Worm (Caenorhabditis elegans) whole organism, late embryonic: ENCODE results near the gene tbx-36.

Experiments
- C08G9.2 ChIP-seq: sonication (generic microtip); optimal IDR thresholded peaks from 2 replicates; lab custom pipeline; 2016; ENCODE audit warnings: mild to moderate bottlenecking, missing genetic modification characterization, moderate library complexity, missing compliant biosample characterization
- C38D4.7 ChIP-seq: fragments of 200-800 bp; sonication (Bioruptor generic); optimal IDR thresholded peaks from 2 replicates; lab custom pipeline; 2018; ENCODE audit warnings: mild to moderate bottlenecking, missing genetic modification characterization, moderate library complexity, missing compliant biosample characterization
- F13H6.1 ChIP-seq: sonication (generic microtip); optimal IDR thresholded peaks from 2 replicates; lab custom pipeline; 2016; ENCODE audit warnings: missing genetic modification characterization, missing compliant biosample characterization
- K02D7.2 ChIP-seq: sonication (generic microtip); optimal IDR thresholded peaks from 2 replicates; lab custom pipeline; 2017; ENCODE audit warnings: mild to moderate bottlenecking, missing genetic modification characterization, missing compliant biosample characterization
- ahr-1 ChIP-seq: sonication (generic microtip); optimal IDR thresholded peaks from 2 replicates; lab custom pipeline; 2016; ENCODE audit warnings: missing genetic modification characterization, missing compliant biosample characterization
- ceh-19 ChIP-seq: fragments of 200-800 bp; sonication (Bioruptor generic); optimal IDR thresholded peaks from 2 replicates; lab custom pipeline; 2018; ENCODE audit warnings: mild to moderate bottlenecking, missing genetic modification characterization, missing compliant biosample characterization
- ceh-30 ChIP-seq: fragments of 150-350 bp; optimal IDR thresholded peaks from 2 replicates; lab custom pipeline; 2014; ENCODE audit warnings: missing biosample characterization, missing genetic modification characterization
- ceh-6 ChIP-seq: fragments of 200-800 bp; sonication (Bioruptor generic); optimal IDR thresholded peaks from 2 replicates; lab custom pipeline; 2018; ENCODE audit warnings: mild to moderate bottlenecking, missing genetic modification characterization, missing compliant biosample characterization
- che-1 ChIP-seq: sonication (generic microtip); optimal IDR thresholded peaks from 2 replicates; lab custom pipeline; 2016; ENCODE audit warnings: mild to moderate bottlenecking, missing genetic modification characterization, missing compliant biosample characterization
- dve-1 ChIP-seq: sonication (generic microtip); optimal IDR thresholded peaks from 2 replicates; lab custom pipeline; 2017; ENCODE audit warnings: antibody characterized with exemption, mild to moderate bottlenecking, missing genetic modification characterization, missing compliant biosample characterization
- elt-2 ChIP-seq: sonication (generic microtip); optimal IDR thresholded peaks from 2 replicates; lab custom pipeline; 2016; ENCODE audit warnings: missing genetic modification reagents, missing genetic modification characterization, missing compliant biosample characterization
- elt-4 ChIP-seq: sonication (generic microtip); optimal IDR thresholded peaks from 2 replicates; lab custom pipeline; 2016; ENCODE audit warnings: missing genetic modification characterization, missing compliant biosample characterization
- ets-4 ChIP-seq: sonication (generic microtip); optimal IDR thresholded peaks from 2 replicates; lab custom pipeline; 2016; ENCODE audit warnings: missing genetic modification characterization, missing compliant biosample characterization
- eyg-1 ChIP-seq: sonication (generic microtip); optimal IDR thresholded peaks from 2 replicates; lab custom pipeline; 2016; ENCODE audit warnings: missing genotype, missing genetic modification characterization, missing compliant biosample characterization
- fax-1 ChIP-seq: sonication (generic microtip); optimal IDR thresholded peaks from 2 replicates; lab custom pipeline; 2016; ENCODE audit warnings: missing genotype, missing genetic modification characterization, missing compliant biosample characterization
- fkh-6 ChIP-seq: sonication (generic microtip); optimal IDR thresholded peaks from 2 replicates; lab custom pipeline; 2016; ENCODE audit warnings: missing genetic modification characterization, missing compliant biosample characterization
- hlh-13 ChIP-seq: fragments of 200-800 bp; sonication (Bioruptor generic); optimal IDR thresholded peaks from 2 replicates; lab custom pipeline; 2018; ENCODE audit warnings: mild to moderate bottlenecking, missing genetic modification characterization, missing compliant biosample characterization
- hlh-15 ChIP-seq: sonication (generic microtip); optimal IDR thresholded peaks from 2 replicates; lab custom pipeline; 2016; ENCODE audit warnings: missing genetic modification characterization, missing compliant biosample characterization
- hlh-30 ChIP-seq: sonication (generic microtip); optimal IDR thresholded peaks from 2 replicates; lab custom pipeline; 2017; ENCODE audit warnings: antibody characterized with exemption, missing genetic modification characterization, missing compliant biosample characterization; ENCODE audit not compliant: insufficient read depth
- hlh-6 ChIP-seq: sonication (generic microtip); optimal IDR thresholded peaks from 2 replicates; lab custom pipeline; 2016; ENCODE audit warnings: missing genotype, missing genetic modification characterization, missing compliant biosample characterization
- hlh-8 ChIP-seq: sonication (generic microtip); optimal IDR thresholded peaks from 2 replicates; lab custom pipeline; 2016; ENCODE audit warnings: missing genotype, missing genetic modification characterization, missing compliant biosample characterization
- lim-6 ChIP-seq: sonication (generic microtip); optimal IDR thresholded peaks from 2 replicates; lab custom pipeline; 2016; ENCODE audit warnings: missing genetic modification characterization, missing compliant biosample characterization
- mec-3 ChIP-seq: sonication (generic microtip); optimal IDR thresholded peaks from 2 replicates; lab custom pipeline; 2016; ENCODE audit warnings: borderline replicate concordance, missing genetic modification characterization, missing compliant biosample characterization
- nhr-232 ChIP-seq: sonication (generic microtip); optimal IDR thresholded peaks from 2 replicates; lab custom pipeline; 2016; ENCODE audit warnings: missing genetic modification characterization, missing compliant biosample characterization
- pag-3 ChIP-seq: sonication (generic microtip); optimal IDR thresholded peaks from 2 replicates; lab custom pipeline; 2016; ENCODE audit warnings: missing compliant biosample characterization, missing genetic modification characterization, borderline replicate concordance
- pax-1 ChIP-seq: fragments of 150-350 bp; optimal IDR thresholded peaks from 2 replicates; lab custom pipeline; 2014; ENCODE audit warnings: missing biosample characterization, missing genetic modification characterization
- pha-2 ChIP-seq: sonication (generic microtip); optimal IDR thresholded peaks from 2 replicates; lab custom pipeline; 2017; ENCODE audit warnings: mild to moderate bottlenecking, missing genetic modification characterization, missing compliant biosample characterization
- pqm-1 ChIP-seq: sonication (generic microtip); optimal IDR thresholded peaks from 2 replicates; lab custom pipeline; 2016; ENCODE audit warnings: missing genetic modification characterization, missing compliant biosample characterization
- sdc-2 ChIP-seq: sonication (generic microtip); optimal IDR thresholded peaks from 2 replicates; lab custom pipeline; 2016; ENCODE audit warnings: missing genotype, missing genetic modification characterization, missing compliant biosample characterization
- sox-2 ChIP-seq: fragments of 200-800 bp; sonication (Bioruptor generic); IDR thresholded peaks from 2 replicates; pipeline ENCODE4 v1.3.6; 2022; ENCODE audit warnings: missing genetic modification reagents, missing genetic modification characterization, missing compliant biosample characterization
- ttx-3 ChIP-seq: sonication (generic microtip); optimal IDR thresholded peaks from 2 replicates; lab custom pipeline; 2016; ENCODE audit warnings: missing genetic modification reagents, missing genetic modification characterization, missing compliant biosample characterization
- unc-42 ChIP-seq: sonication (generic microtip); optimal IDR thresholded peaks from 2 replicates; lab custom pipeline; 2016; ENCODE audit warnings: missing genotype, missing genetic modification characterization, missing compliant biosample characterization
- unc-86 ChIP-seq: sonication (generic microtip); optimal IDR thresholded peaks from 2 replicates; lab custom pipeline; 2016; ENCODE audit warnings: missing genetic modification characterization, missing compliant biosample characterization
- zip-5 ChIP-seq: sonication (generic microtip); optimal IDR thresholded peaks from 2 replicates; lab custom pipeline; 2016; ENCODE audit warnings: missing genetic modification characterization, missing compliant biosample characterization

The tbx-36 gene

ce11 chrIV:11913295-11913940 lies 37.0 kb upstream of the tbx-36 start:
- TF ChIP-seq pax-1, result no peak
- no peak for TF ChIP-seq F13H6.1 (tag; lab: Kevin White, UChicago)
- TF ChIP-seq hlh-30 (tag; lab: Kevin White, UChicago), result no peak
- TF ChIP-seq ceh-6 (GFP tag; lab: Kevin White, UChicago), result no peak
- no peak for TF ChIP-seq sdc-2 (tag; lab: Kevin White, UChicago)
- TF ChIP-seq ceh-19 (GFP tag; lab: Kevin White, UChicago), result no peak
- no peak for TF ChIP-seq nhr-232 (tag; lab: Kevin White, UChicago)

DNA sequence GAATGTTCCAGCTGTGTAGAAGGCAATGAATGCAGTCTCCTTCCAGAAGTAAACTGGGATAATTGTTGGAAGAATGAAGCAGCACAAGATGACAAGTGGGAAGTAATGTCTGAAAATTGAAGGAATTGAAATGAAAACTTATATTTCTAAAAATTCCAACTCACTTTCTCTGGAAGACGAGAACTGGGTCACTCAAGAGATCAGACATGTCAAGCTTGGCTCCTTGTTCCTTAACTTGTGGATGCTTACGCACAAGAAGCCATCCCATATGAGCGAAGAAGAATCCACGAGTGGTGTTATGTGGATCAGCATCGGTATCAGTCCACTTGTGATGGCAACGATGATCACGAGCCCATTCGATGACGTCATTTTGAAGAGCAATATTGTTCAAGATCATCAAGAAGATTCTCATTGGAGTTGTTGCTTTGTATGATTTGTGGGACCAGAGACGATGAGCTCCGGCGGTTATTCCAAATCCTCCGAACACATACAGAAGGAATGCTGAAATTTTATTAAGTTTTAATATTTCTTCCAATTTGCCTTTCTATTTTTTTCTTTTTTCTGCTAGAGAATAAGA lies 36.0 kb upstream of the tbx-36 start:
- TF ChIP-seq eyg-1 (tag; lab: Kevin White, UChicago), result no peak
- no peak for TF ChIP-seq hlh-15 (tag; lab: Kevin White, UChicago)
- TF ChIP-seq hlh-30 (tag; lab: Kevin White, UChicago), result no peak
- TF ChIP-seq zip-5 (tag; lab: Kevin White, UChicago), result no peak
- TF ChIP-seq sox-2 (GFP tag; lab: Robert Waterston, UW), result no peak
- no peak for TF ChIP-seq ceh-30 (tag; lab: Kevin White, UChicago)
- TF ChIP-seq K02D7.2 (tag; lab: Kevin White, UChicago), result no peak
- no peak for TF ChIP-seq hlh-13
- no peak for TF ChIP-seq ttx-3 (tag; lab: Kevin White, UChicago)

DNA sequence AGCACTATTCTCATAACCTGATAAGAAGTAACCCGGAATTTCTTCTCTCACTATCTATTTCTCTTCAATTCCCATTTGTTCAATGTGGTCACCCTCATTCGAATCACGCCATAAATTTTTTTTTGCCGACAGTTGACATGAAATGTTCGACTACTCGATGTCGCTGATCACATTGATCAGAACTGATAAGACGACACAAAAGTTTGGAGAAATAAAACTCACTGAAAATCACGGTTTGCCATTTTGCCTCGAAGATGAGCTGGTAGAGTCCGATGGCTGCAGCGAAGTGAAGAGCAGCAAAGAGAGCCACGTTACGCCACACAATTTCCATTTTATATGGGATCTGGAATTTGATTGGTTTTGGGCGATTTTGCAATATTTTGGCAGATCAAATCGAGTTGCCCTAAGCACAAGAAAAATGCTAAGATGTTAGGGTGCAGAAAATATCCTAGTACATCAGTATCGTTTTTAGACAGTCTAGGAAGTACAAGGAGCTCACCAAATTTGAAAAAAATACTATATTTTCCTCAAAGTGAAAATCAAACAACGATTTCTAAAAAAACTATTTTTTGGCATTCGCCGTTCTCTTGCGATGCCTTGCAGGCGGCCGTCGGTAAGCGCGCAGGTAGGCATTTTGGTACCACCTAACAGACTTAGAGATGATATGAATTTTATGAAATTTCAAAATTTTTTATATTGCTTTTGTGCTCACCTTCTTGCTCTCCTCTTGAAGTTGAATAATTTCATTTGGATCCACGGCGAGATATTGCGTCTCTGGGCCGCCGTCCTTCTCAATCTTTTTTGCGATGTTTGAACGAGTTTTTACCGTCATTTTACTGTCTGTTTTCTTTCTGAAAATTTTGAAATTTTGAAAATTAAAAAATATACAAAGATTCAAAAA lies 35.3 kb upstream of the tbx-36 start, which contains the start of gene fat-6:
Gene fat-6, minus strand, starts transcription at position 851 of the 901 bp plus-strand sequence.
- TF ChIP-seq elt-4 (no peak), elt-2 (peak; percentile 31)

- TF ChIP-seq pha-2 (no peak), hlh-30 (tag; lab: Kevin White, UChicago) (peak; percentile 35)
Observed at ce11 chrIV:11915768-11916453, 34.5 kb upstream of the tbx-36 start, which contains the start of gene ZK822.9. TSS of gene ZK822.9 (plus strand) at chrIV:11915947.

- no peak for TF ChIP-seq ets-4 (tag; lab: Kevin White, UChicago)
- TF ChIP-seq hlh-30 (tag; lab: Kevin White, UChicago), result no peak
- no peak for TF ChIP-seq C08G9.2 (tag; lab: Kevin White, UChicago)
- TF ChIP-seq pqm-1, result no peak
- TF ChIP-seq lim-6 (tag; lab: Kevin White, UChicago), result no peak
- no peak for TF ChIP-seq unc-86 (tag; lab: Kevin White, UChicago)
- TF ChIP-seq unc-42, result no peak
- TF ChIP-seq dve-1 (tag; lab: Kevin White, UChicago), result no peak
- no peak for TF ChIP-seq hlh-8
- no peak for TF ChIP-seq pag-3 (tag; lab: Kevin White, UChicago)
- TF ChIP-seq che-1 (tag; lab: Kevin White, UChicago), result no peak
- no peak for TF ChIP-seq fkh-6
- no peak for TF ChIP-seq C38D4.7 (GFP tag; lab: Kevin White, UChicago)
- TF ChIP-seq fax-1 (tag; lab: Kevin White, UChicago), result no peak
- no peak for TF ChIP-seq mec-3 (tag; lab: Kevin White, UChicago)
- TF ChIP-seq ceh-30 (tag; lab: Kevin White, UChicago), result no peak
- no peak for TF ChIP-seq hlh-6 (tag; lab: Kevin White, UChicago)
- no peak for TF ChIP-seq ahr-1
Observed at ce11 chrIV:11916907-11917306, 33.5 kb upstream of the tbx-36 start, which contains the start of gene ZK822.10. TSS of gene ZK822.10 (plus strand) at chrIV:11917137.
